Fruit fly (Drosophila melanogaster) whole organism, embryonic: ENCODE measurements around the gene CG44174.

Source experiments
- Ada2b ChIP-seq: fragments of 200-800 bp; sonication (Bioruptor generic); IDR thresholded peaks from 2 replicates; pipeline ENCODE4 v1.3.6; 2022; ENCODE audit warnings: missing biosample characterization, missing genetic modification characterization
- Bteb2 ChIP-seq: fragments of 200-800 bp; sonication (Bioruptor generic); optimal IDR thresholded peaks from 2 replicates; lab custom pipeline; 2016; ENCODE audit warnings: missing biosample characterization, missing genetic modification characterization
- CG10209 ChIP-seq: fragments of 200-800 bp; sonication (Bioruptor generic); optimal IDR thresholded peaks from 3 replicates; lab custom pipeline; 2017; ENCODE audit warnings: missing biosample characterization, mild to moderate bottlenecking, missing genetic modification characterization, missing genetic modification reagents
- CG1024 ChIP-seq: fragments of 200-800 bp; sonication (Bioruptor generic); IDR thresholded peaks from 2 replicates; pipeline ENCODE4 v1.3.6; 2022; ENCODE audit warnings: missing biosample characterization, missing genetic modification characterization
- CG10321 ChIP-seq: fragments of 200-800 bp; sonication (Bioruptor generic); IDR thresholded peaks from 2 replicates; pipeline ENCODE4 v1.3.6; 2022; ENCODE audit warnings: missing biosample characterization, missing genetic modification characterization
- CG11085 ChIP-seq: fragments of 200-800 bp; sonication (Bioruptor generic); IDR thresholded peaks from 2 replicates; pipeline ENCODE4 v1.3.6; 2022; ENCODE audit warnings: missing biosample characterization, missing genetic modification characterization
- CG12219 ChIP-seq: fragments of 200-800 bp; sonication (Bioruptor generic); optimal IDR thresholded peaks from 3 replicates; lab custom pipeline; 2018; ENCODE audit warnings: missing biosample characterization, mild to moderate bottlenecking, missing genetic modification characterization
- CG15269 ChIP-seq: fragments of 200-800 bp; sonication (Bioruptor generic); optimal IDR thresholded peaks from 2 replicates; lab custom pipeline; 2018; ENCODE audit warnings: missing biosample characterization, mild to moderate bottlenecking, missing genetic modification characterization, moderate library complexity
- CG2202 ChIP-seq: fragments of 200-800 bp; sonication (Bioruptor generic); optimal IDR thresholded peaks from 2 replicates; lab custom pipeline; 2018; ENCODE audit warnings: missing biosample characterization, mild to moderate bottlenecking, missing genetic modification characterization
- CG30431 ChIP-seq: fragments of 200-800 bp; sonication (Bioruptor generic); optimal IDR thresholded peaks from 2 replicates; lab custom pipeline; 2017; ENCODE audit warnings: missing biosample characterization, missing genetic modification characterization
- CG31224 ChIP-seq: fragments of 200-800 bp; sonication (Bioruptor generic); IDR thresholded peaks from 2 replicates; pipeline ENCODE4 v1.3.6; 2022; ENCODE audit warnings: missing biosample characterization, missing genetic modification characterization
- CG4328 ChIP-seq: fragments of 200-800 bp; sonication (Bioruptor generic); optimal IDR thresholded peaks from 3 replicates; lab custom pipeline; 2017; ENCODE audit warnings: missing biosample characterization, missing genetic modification reagents, missing genetic modification characterization
- CG4730 ChIP-seq: fragments of 200-800 bp; sonication (Bioruptor generic); IDR thresholded peaks from 2 replicates; pipeline ENCODE4 v1.3.6; 2022; ENCODE audit warnings: missing biosample characterization, missing genetic modification characterization
- CG5953 ChIP-seq: fragments of 200-800 bp; sonication (Bioruptor generic); IDR thresholded peaks from 2 replicates; pipeline ENCODE4 v1.3.6; 2022; ENCODE audit warnings: missing biosample characterization, missing genetic modification characterization
- CG6272 ChIP-seq: fragments of 200-800 bp; sonication (Bioruptor generic); IDR thresholded peaks from 2 replicates; pipeline ENCODE4 v1.3.6; 2022; ENCODE audit warnings: missing biosample characterization, missing genetic modification characterization
- CG6654 ChIP-seq: fragments of 200-800 bp; sonication (Bioruptor generic); optimal IDR thresholded peaks from 2 replicates; lab custom pipeline; 2017; ENCODE audit warnings: missing biosample characterization, mild to moderate bottlenecking, missing genetic modification characterization
- CG7372 ChIP-seq: fragments of 200-800 bp; sonication (Bioruptor generic); IDR thresholded peaks from 2 replicates; pipeline ENCODE4 v1.3.6; 2022; ENCODE audit warnings: missing biosample characterization, missing genetic modification characterization
- CG8359 ChIP-seq: fragments of 200-800 bp; sonication (Bioruptor generic); optimal IDR thresholded peaks from 2 replicates; lab custom pipeline; 2017; ENCODE audit warnings: missing biosample characterization, mild to moderate bottlenecking, missing genetic modification characterization, borderline replicate concordance
- CG9609 ChIP-seq: fragments of 200-800 bp; sonication (Bioruptor generic); optimal IDR thresholded peaks from 3 replicates; lab custom pipeline; 2016; ENCODE audit warnings: missing biosample characterization, missing genetic modification characterization
- CG9727 ChIP-seq: fragments of 200-800 bp; sonication (Bioruptor generic); optimal IDR thresholded peaks from 3 replicates; lab custom pipeline; 2017; ENCODE audit warnings: missing biosample characterization, mild to moderate bottlenecking, missing genetic modification characterization
- CHES-1-like ChIP-seq: fragments of 200-800 bp; sonication (Bioruptor generic); optimal IDR thresholded peaks from 2 replicates; lab custom pipeline; 2016; ENCODE audit warnings: missing biosample characterization, missing genetic modification characterization
- Dfd ChIP-seq, 2 experiments: fragments of >200 bp; optimal IDR thresholded peaks; 2 replicates each; lab custom pipeline; 2017; ENCODE audit warnings: missing biosample characterization in 2 of 2, missing genetic modification characterization in 2 of 2
- HLHmδ ChIP-seq: fragments of 200-800 bp; sonication (Bioruptor generic); optimal IDR thresholded peaks from 2 replicates; lab custom pipeline; 2018; ENCODE audit warnings: missing biosample characterization, mild to moderate bottlenecking, missing genetic modification characterization, moderate library complexity
- Hand ChIP-seq: fragments of 200-800 bp; sonication (Bioruptor generic); optimal IDR thresholded peaks from 2 replicates; lab custom pipeline; 2017; ENCODE audit warnings: mild to moderate bottlenecking, missing biosample characterization, missing genetic modification reagents, missing genetic modification characterization
- Opbp ChIP-seq: fragments of 200-800 bp; sonication (Bioruptor generic); IDR thresholded peaks from 3 replicates; pipeline ENCODE4 v1.3.6; 2022; ENCODE audit warnings: missing biosample characterization, missing genetic modification characterization; ENCODE audit not compliant: partially characterized antibody
- Sox102F ChIP-seq: fragments of 200-800 bp; sonication (Bioruptor generic); optimal IDR thresholded peaks from 2 replicates; lab custom pipeline; 2018; ENCODE audit warnings: missing biosample characterization, mild to moderate bottlenecking, missing genetic modification characterization, moderate library complexity
- Sry-β ChIP-seq: fragments of 200-800 bp; sonication (Bioruptor generic); optimal IDR thresholded peaks from 2 replicates; lab custom pipeline; 2018; ENCODE audit warnings: missing biosample characterization, mild to moderate bottlenecking, missing genetic modification characterization, moderate library complexity
- Ssrp ChIP-seq: fragments of 200-800 bp; sonication (Bioruptor generic); optimal IDR thresholded peaks from 2 replicates; lab custom pipeline; 2018; ENCODE audit warnings: missing biosample characterization, mild to moderate bottlenecking, missing genetic modification characterization, moderate library complexity
- Taf1 ChIP-seq: fragments of 200-800 bp; sonication (Bioruptor generic); IDR thresholded peaks from 2 replicates; pipeline ENCODE4 v1.3.6; 2022; ENCODE audit warnings: missing biosample characterization, missing genetic modification characterization
- Trl ChIP-seq, 3 experiments: fragments of >200 bp in 2 of 3; fragments of 200-800 bp in 1 of 3; sonication (Bioruptor generic) in 1 of 3; optimal IDR thresholded peaks; 2 replicates in 1 of 3; 3 replicates in 2 of 3; lab custom pipeline; 2016 to 2017; ENCODE audit warnings: missing biosample characterization in 1 of 3, missing genetic modification characterization in 1 of 3
- abd-A ChIP-seq: fragments of 200-800 bp; sonication (Bioruptor generic); optimal IDR thresholded peaks from 3 replicates; lab custom pipeline; 2019; ENCODE audit warnings: missing biosample characterization, mild to moderate bottlenecking, missing genetic modification characterization, moderate library complexity
- ase ChIP-seq: fragments of 200-800 bp; sonication (Bioruptor generic); IDR thresholded peaks from 3 replicates; pipeline ENCODE4 v1.3.6; 2022; ENCODE audit warnings: missing biosample characterization, missing genetic modification characterization
- bab2 ChIP-seq: fragments of 200-800 bp; sonication (Bioruptor generic); optimal IDR thresholded peaks from 2 replicates; lab custom pipeline; 2016; ENCODE audit warnings: missing biosample characterization, missing genetic modification characterization
- cg ChIP-seq: fragments of 200-800 bp; sonication (Bioruptor generic); optimal IDR thresholded peaks from 3 replicates; lab custom pipeline; 2019; ENCODE audit warnings: missing biosample characterization, mild to moderate bottlenecking, missing genetic modification characterization, moderate library complexity
- crol ChIP-seq: fragments of 200-800 bp; sonication (Bioruptor generic); IDR thresholded peaks from 2 replicates; pipeline ENCODE4 v1.3.6; 2022; ENCODE audit warnings: missing biosample characterization, missing genetic modification characterization
- dati ChIP-seq: fragments of 200-800 bp; sonication (Bioruptor generic); IDR thresholded peaks from 2 replicates; pipeline ENCODE4 v1.3.6; 2022; ENCODE audit warnings: missing biosample characterization, missing genetic modification characterization
- exex ChIP-seq: fragments of 200-800 bp; sonication (Bioruptor generic); optimal IDR thresholded peaks from 4 replicates; lab custom pipeline; 2018; ENCODE audit warnings: missing biosample characterization, mild to moderate bottlenecking, missing genetic modification characterization, moderate library complexity
- fu2 ChIP-seq: fragments of 200-800 bp; sonication (Bioruptor generic); optimal IDR thresholded peaks from 2 replicates; lab custom pipeline; 2016; ENCODE audit warnings: missing biosample characterization, missing genetic modification characterization
- gcm2 ChIP-seq: fragments of 200-800 bp; sonication (Bioruptor generic); optimal IDR thresholded peaks from 2 replicates; lab custom pipeline; 2016; ENCODE audit warnings: missing biosample characterization, missing genetic modification characterization
- gro ChIP-seq: fragments of 200-800 bp; sonication (Bioruptor generic); optimal IDR thresholded peaks from 2 replicates; lab custom pipeline; 2016; ENCODE audit warnings: missing biosample characterization, missing genetic modification characterization
- gsb ChIP-seq: fragments of 200-800 bp; sonication (Bioruptor generic); IDR thresholded peaks from 2 replicates; pipeline ENCODE4 v1.3.6; 2022; ENCODE audit warnings: missing biosample characterization, missing genetic modification characterization
- gt ChIP-seq: fragments of 200-800 bp; sonication (Bioruptor generic); IDR thresholded peaks from 2 replicates; pipeline ENCODE4 v1.3.6; 2022; ENCODE audit warnings: missing biosample characterization, missing genetic modification characterization
- jumu ChIP-seq: fragments of 200-800 bp; sonication (Bioruptor generic); optimal IDR thresholded peaks from 3 replicates; lab custom pipeline; 2016; ENCODE audit warnings: missing biosample characterization, missing genetic modification characterization
- onecut ChIP-seq: fragments of 200-800 bp; sonication (Bioruptor generic); IDR thresholded peaks from 2 replicates; pipeline ENCODE4 v1.3.6; 2022; ENCODE audit warnings: missing biosample characterization, missing genetic modification characterization
- peb ChIP-seq: fragments of 200-800 bp; sonication (Bioruptor generic); IDR thresholded peaks from 2 replicates; pipeline ENCODE4 v1.3.6; 2022; ENCODE audit warnings: missing biosample characterization, missing genetic modification characterization
- phol ChIP-seq: fragments of 200-800 bp; sonication (Bioruptor generic); optimal IDR thresholded peaks from 3 replicates; lab custom pipeline; 2018; ENCODE audit warnings: missing biosample characterization, mild to moderate bottlenecking, missing genetic modification characterization, moderate library complexity
- pum ChIP-seq: fragments of 200-800 bp; sonication (Bioruptor generic); optimal IDR thresholded peaks from 2 replicates; lab custom pipeline; 2016; ENCODE audit warnings: missing biosample characterization, missing genetic modification characterization
- seq ChIP-seq: fragments of 200-800 bp; sonication (Bioruptor generic); IDR thresholded peaks from 2 replicates; pipeline ENCODE4 v1.3.6; 2022; ENCODE audit warnings: missing biosample characterization, missing genetic modification characterization
- ttk ChIP-seq: fragments of 200-800 bp; sonication (Bioruptor generic); IDR thresholded peaks from 2 replicates; pipeline ENCODE4 v2.1.2; 2022; ENCODE audit warnings: missing biosample characterization, missing genetic modification characterization
- unc-4 ChIP-seq: fragments of 200-800 bp; sonication (Bioruptor generic); IDR thresholded peaks from 2 replicates; pipeline ENCODE4 v1.3.6; 2022; ENCODE audit warnings: missing biosample characterization, missing genetic modification characterization; ENCODE audit not compliant: partially characterized antibody
- wdn ChIP-seq: fragments of 200-800 bp; sonication (Bioruptor generic); IDR thresholded peaks from 2 replicates; pipeline ENCODE4 v1.3.6; 2022; ENCODE audit warnings: missing biosample characterization, missing genetic modification characterization

The CG44174 gene

DNA sequence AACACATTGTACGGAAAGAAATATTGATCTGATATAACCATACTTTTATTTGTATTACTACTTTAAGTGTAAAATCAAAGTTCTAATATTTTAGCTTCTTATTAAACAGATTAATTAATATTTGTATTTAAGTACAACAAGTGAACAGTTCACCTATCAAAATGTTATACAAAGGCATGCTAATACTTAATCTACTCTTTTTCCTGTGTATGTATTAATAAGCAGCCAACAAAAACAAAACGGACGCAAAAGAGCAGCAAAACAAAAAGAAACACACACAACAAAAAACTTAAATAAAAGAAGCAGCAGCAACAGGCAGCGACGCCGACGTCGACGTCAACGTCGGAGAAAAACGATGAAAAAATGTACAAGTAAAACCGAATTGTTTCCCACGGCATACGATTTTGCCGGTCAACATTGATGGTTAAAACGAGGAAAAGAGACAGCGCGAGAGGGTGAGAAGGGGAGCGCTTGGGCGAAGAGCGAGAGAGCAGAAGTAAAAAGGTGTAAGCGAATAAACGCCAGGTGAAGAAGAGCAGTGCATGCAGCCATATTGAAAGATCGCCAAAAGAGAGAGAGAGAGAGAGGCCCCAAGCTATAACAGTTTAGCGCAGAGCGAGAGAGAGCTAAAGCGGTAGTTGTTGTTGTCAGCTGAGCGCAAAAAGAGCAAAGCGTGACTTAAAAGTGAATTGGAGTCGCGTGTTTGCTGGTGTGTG is 24.1 kb upstream of the CG44174 start (continued):
- TF ChIP-seq CG4328 = no peak
- TF ChIP-seq CG5953 = no peak
- TF ChIP-seq CG12219 (GFP tag; lab: Kevin White, UChicago) = no peak
- TF ChIP-seq CG7372 = no peak
- no peak for TF ChIP-seq CG15269 (tag; lab: Kevin White, UChicago)
- TF ChIP-seq CG10321 (GFP tag; lab: Robert Waterston, UW) = no peak
- no peak for TF ChIP-seq Dfd (GFP tag; optimal IDR thresholded peaks at IDR 0.05; lab: Kevin White, UChicago)
- TF ChIP-seq bab2 = no peak
- no peak for TF ChIP-seq fu2 (GFP tag; lab: Kevin White, UChicago)
- no peak for TF ChIP-seq CG2202
- no peak for TF ChIP-seq CG4730 (GFP tag; lab: Robert Waterston, UW)
- TF ChIP-seq crol = peak; percentile 76
- TF ChIP-seq gcm2 (GFP tag; lab: Kevin White, UChicago) = no peak
- no peak for TF ChIP-seq pum (GFP tag; lab: Kevin White, UChicago)
- TF ChIP-seq onecut (GFP tag; lab: Robert Waterston, UW) = no peak
- no peak for TF ChIP-seq CG11085 (GFP tag; lab: Robert Waterston, UW)
- TF ChIP-seq gt (GFP tag; lab: Robert Waterston, UW) = no peak
- no peak for TF ChIP-seq wdn (GFP tag; lab: Robert Waterston, UW)
- peak; percentile 92 to 94 for TF ChIP-seq Trl (optimal IDR thresholded peaks at IDR 0.05; lab: Kevin White, UChicago)
- peak; percentile 8 for TF ChIP-seq Trl (GFP tag; optimal IDR thresholded peaks at IDR 0.05; lab: Kevin White, UChicago)
- no peak for TF ChIP-seq peb
- TF ChIP-seq CG9609 = no peak
- TF ChIP-seq gro (GFP tag; lab: Kevin White, UChicago) = no peak
- TF ChIP-seq Sry-β (GFP tag; lab: Kevin White, UChicago) = no peak
- no peak for TF ChIP-seq Taf1 (GFP tag; lab: Robert Waterston, UW)
- TF ChIP-seq Ada2b (GFP tag; lab: Robert Waterston, UW) = no peak
- TF ChIP-seq CG6272 (GFP tag; lab: Robert Waterston, UW) = no peak
- TF ChIP-seq CG31224 (GFP tag; lab: Robert Waterston, UW) = no peak
- TF ChIP-seq jumu = no peak
- TF ChIP-seq HLHmδ (GFP tag; lab: Kevin White, UChicago) = no peak
- TF ChIP-seq CG6654 (GFP tag; lab: Kevin White, UChicago) = no peak
- TF ChIP-seq Bteb2 = no peak
- peak; percentile 67 for TF ChIP-seq cg (GFP tag; lab: Kevin White, UChicago)
- peak; percentile 42 for TF ChIP-seq Sox102F (GFP tag; lab: Kevin White, UChicago)
- TF ChIP-seq ase (GFP tag; lab: Robert Waterston, UW) = no peak
- no peak for TF ChIP-seq seq (GFP tag; lab: Robert Waterston, UW)
- TF ChIP-seq gsb (GFP tag; lab: Robert Waterston, UW) = no peak
- TF ChIP-seq unc-4 (GFP tag; lab: Robert Waterston, UW) = peak; percentile 49
- peak; percentile 64 for TF ChIP-seq phol (tag; lab: Kevin White, UChicago)
- no peak for TF ChIP-seq Opbp (GFP tag; lab: Robert Waterston, UW)
- no peak for TF ChIP-seq dati (GFP tag; lab: Robert Waterston, UW)
- TF ChIP-seq CG30431 (GFP tag; lab: Kevin White, UChicago) = no peak
- TF ChIP-seq CG8359 = no peak
- TF ChIP-seq abd-A (tag; lab: Kevin White, UChicago) = no peak
- no peak for TF ChIP-seq CHES-1-like (GFP tag; lab: Kevin White, UChicago)
- TF ChIP-seq CG10209 = no peak
- no peak for TF ChIP-seq ttk (GFP tag; lab: Robert Waterston, UW)
- no peak for TF ChIP-seq exex
- no peak for TF ChIP-seq CG1024
- TF ChIP-seq Hand = no peak
- TF ChIP-seq Ssrp (tag; lab: Kevin White, UChicago) = peak; percentile 3
- no peak for TF ChIP-seq CG9727
